Worm (Caenorhabditis elegans): ENCODE results near the gene T11F9.10.

- TF ChIP-seq ahr-1 (tag; optimal IDR thresholded peaks at IDR 0.05) (no peak), dve-1 (tag; optimal IDR thresholded peaks at IDR 0.05) (no peak), pha-4 (tag; optimal IDR thresholded peaks at IDR 0.05) (no peak)
These were observed 1.5 kb downstream of the T11F9.10 start for ce11 chrV:11488288-11488687.

Data from whole organism, late embryonic.